Fruit fly (Drosophila melanogaster) whole organism, embryonic: ENCODE measurements around the gene Nup93-1.

Experiments
- Aef1 ChIP-seq: fragments of 200-800 bp; sonication (Bioruptor generic); IDR thresholded peaks from 3 replicates; pipeline ENCODE4 v1.3.6; 2022; ENCODE audit warnings: missing biosample characterization, missing genetic modification characterization
- Awh ChIP-seq: fragments of 200-800 bp; sonication (Bioruptor generic); IDR thresholded peaks from 2 replicates; pipeline ENCODE4, ENCODE4 v1.3.6; 2022; ENCODE audit warnings: missing biosample characterization, missing genetic modification characterization
- BEAF-32 ChIP-seq: fragments of 200-800 bp; sonication (Bioruptor generic); optimal IDR thresholded peaks from 3 replicates; lab custom pipeline; 2017; ENCODE audit warnings: missing biosample characterization, missing genetic modification characterization, mild to moderate bottlenecking, moderate library complexity, missing genetic modification reagents
- CG10209 ChIP-seq: fragments of 200-800 bp; sonication (Bioruptor generic); optimal IDR thresholded peaks from 3 replicates; lab custom pipeline; 2017; ENCODE audit warnings: missing biosample characterization, mild to moderate bottlenecking, missing genetic modification characterization, missing genetic modification reagents
- CG1024 ChIP-seq: fragments of 200-800 bp; sonication (Bioruptor generic); IDR thresholded peaks from 2 replicates; pipeline ENCODE4 v1.3.6; 2022; ENCODE audit warnings: missing biosample characterization, missing genetic modification characterization
- CG10267 ChIP-seq: fragments of 200-800 bp; sonication (Bioruptor generic); optimal IDR thresholded peaks from 2 replicates; lab custom pipeline; 2018; ENCODE audit warnings: missing biosample characterization, mild to moderate bottlenecking, missing genetic modification characterization, moderate library complexity
- CG10979 ChIP-seq: fragments of 200-800 bp; sonication (Bioruptor generic); optimal IDR thresholded peaks from 2 replicates; lab custom pipeline; 2018; ENCODE audit warnings: missing biosample characterization, mild to moderate bottlenecking, missing genetic modification characterization, moderate library complexity
- CG11504 ChIP-seq: fragments of 200-800 bp; sonication (Bioruptor generic); optimal IDR thresholded peaks from 3 replicates; lab custom pipeline; 2019; ENCODE audit warnings: missing biosample characterization, mild to moderate bottlenecking, missing genetic modification characterization, moderate library complexity
- CG12236 ChIP-seq: fragments of 200-800 bp; sonication (Bioruptor generic); optimal IDR thresholded peaks from 2 replicates; lab custom pipeline; 2016; ENCODE audit warnings: missing biosample characterization, missing genetic modification characterization
- CG13123 ChIP-seq: fragments of 200-800 bp; sonication (Bioruptor generic); optimal IDR thresholded peaks from 2 replicates; lab custom pipeline; 2016; ENCODE audit warnings: missing biosample characterization, missing genetic modification characterization
- CG15269 ChIP-seq: fragments of 200-800 bp; sonication (Bioruptor generic); optimal IDR thresholded peaks from 2 replicates; lab custom pipeline; 2018; ENCODE audit warnings: missing biosample characterization, mild to moderate bottlenecking, missing genetic modification characterization, moderate library complexity
- CG17612 ChIP-seq: fragments of 200-800 bp; sonication (Bioruptor generic); IDR thresholded peaks from 2 replicates; pipeline ENCODE4 v1.3.6; 2022; ENCODE audit warnings: missing biosample characterization, missing genetic modification characterization
- CG17912 ChIP-seq: fragments of 200-800 bp; sonication (Bioruptor generic); optimal IDR thresholded peaks from 2 replicates; lab custom pipeline; 2018; ENCODE audit warnings: missing biosample characterization, mild to moderate bottlenecking, missing genetic modification characterization
- CG2202 ChIP-seq: fragments of 200-800 bp; sonication (Bioruptor generic); optimal IDR thresholded peaks from 2 replicates; lab custom pipeline; 2018; ENCODE audit warnings: missing biosample characterization, mild to moderate bottlenecking, missing genetic modification characterization
- CG4854 ChIP-seq: fragments of 200-800 bp; sonication (Bioruptor generic); optimal IDR thresholded peaks from 2 replicates; lab custom pipeline; 2016; ENCODE audit warnings: missing biosample characterization, missing genetic modification characterization, inconsistent platforms
- CG6654 ChIP-seq: fragments of 200-800 bp; sonication (Bioruptor generic); optimal IDR thresholded peaks from 2 replicates; lab custom pipeline; 2017; ENCODE audit warnings: missing biosample characterization, mild to moderate bottlenecking, missing genetic modification characterization
- CG7839 ChIP-seq: fragments of 200-800 bp; sonication (Bioruptor generic); optimal IDR thresholded peaks from 3 replicates; lab custom pipeline; 2018; ENCODE audit warnings: missing biosample characterization, mild to moderate bottlenecking, missing genetic modification characterization, moderate library complexity
- CG8359 ChIP-seq: fragments of 200-800 bp; sonication (Bioruptor generic); optimal IDR thresholded peaks from 2 replicates; lab custom pipeline; 2017; ENCODE audit warnings: missing biosample characterization, mild to moderate bottlenecking, missing genetic modification characterization, borderline replicate concordance
- CG8765 ChIP-seq: fragments of 200-800 bp; sonication (Bioruptor generic); IDR thresholded peaks from 2 replicates; pipeline ENCODE4 v1.3.6; 2022; ENCODE audit warnings: missing biosample characterization, missing genetic modification characterization
- CG9437 ChIP-seq: fragments of 200-800 bp; sonication (Bioruptor generic); optimal IDR thresholded peaks from 2 replicates; lab custom pipeline; 2018; ENCODE audit warnings: missing biosample characterization, mild to moderate bottlenecking, missing genetic modification characterization
- CG9727 ChIP-seq: fragments of 200-800 bp; sonication (Bioruptor generic); optimal IDR thresholded peaks from 3 replicates; lab custom pipeline; 2017; ENCODE audit warnings: missing biosample characterization, mild to moderate bottlenecking, missing genetic modification characterization
- D ChIP-seq, 2 experiments: fragments of 200-800 bp in 1 of 2; fragments of >200 bp in 1 of 2; sonication (Bioruptor generic) in 1 of 2; optimal IDR thresholded peaks; 2 replicates in 1 of 2; 3 replicates in 1 of 2; lab custom pipeline; 2017; ENCODE audit warnings: mild to moderate bottlenecking in 1 of 2, missing biosample characterization in 1 of 2, missing genetic modification characterization in 1 of 2, missing genetic modification reagents in 1 of 2
- Deaf1 ChIP-seq: fragments of 200-800 bp; optimal IDR thresholded peaks from 3 replicates; lab custom pipeline; 2019; ENCODE audit warnings: missing biosample characterization, mild to moderate bottlenecking, missing genetic modification characterization, moderate library complexity
- Doc2 ChIP-seq: fragments of 200-800 bp; sonication (Bioruptor generic); IDR thresholded peaks from 2 replicates; pipeline ENCODE4 v1.3.6; 2022; ENCODE audit warnings: missing biosample characterization, missing genetic modification characterization
- Elba2 ChIP-seq: fragments of 200-800 bp; sonication (Bioruptor generic); optimal IDR thresholded peaks from 3 replicates; lab custom pipeline; 2016; ENCODE audit warnings: missing biosample characterization, missing genetic modification characterization
- Ets65A ChIP-seq: fragments of 200-800 bp; sonication (Bioruptor generic); peaks from one replicate; lab custom pipeline; 2016; ENCODE audit warnings: missing biosample characterization, missing genetic modification characterization
- Gug ChIP-seq: fragments of 200-800 bp; sonication (Bioruptor generic); IDR thresholded peaks from 4 replicates; pipeline ENCODE4 v1.3.6; 2022; ENCODE audit warnings: missing biosample characterization, missing genetic modification characterization
- Hmr ChIP-seq: fragments of 200-800 bp; sonication (Bioruptor generic); optimal IDR thresholded peaks from 3 replicates; lab custom pipeline; 2017; ENCODE audit warnings: mild to moderate bottlenecking, missing biosample characterization, missing genetic modification reagents, missing genetic modification characterization
- Jarid2 ChIP-seq: fragments of 200-800 bp; sonication (Bioruptor generic); optimal IDR thresholded peaks from 3 replicates; lab custom pipeline; 2017; ENCODE audit warnings: mild to moderate bottlenecking, missing biosample characterization, missing genetic modification reagents, missing genetic modification characterization
- MTF-1 ChIP-seq: fragments of 200-800 bp; sonication (Bioruptor generic); optimal IDR thresholded peaks from 2 replicates; lab custom pipeline; 2018; ENCODE audit warnings: missing biosample characterization, mild to moderate bottlenecking, missing genetic modification characterization, borderline replicate concordance
- NC2α ChIP-seq: fragments of 200-800 bp; sonication (Bioruptor generic); optimal IDR thresholded peaks from 2 replicates; lab custom pipeline; 2016; ENCODE audit warnings: missing biosample characterization, missing genetic modification characterization
- Sox102F ChIP-seq: fragments of 200-800 bp; sonication (Bioruptor generic); optimal IDR thresholded peaks from 2 replicates; lab custom pipeline; 2018; ENCODE audit warnings: missing biosample characterization, mild to moderate bottlenecking, missing genetic modification characterization, moderate library complexity
- Xbp1 ChIP-seq: fragments of 200-800 bp; sonication (Bioruptor generic); optimal IDR thresholded peaks from 3 replicates; lab custom pipeline; 2016; ENCODE audit warnings: missing biosample characterization, mild to moderate bottlenecking, missing genetic modification characterization
- amos ChIP-seq: fragments of 200-800 bp; sonication (Bioruptor generic); IDR thresholded peaks from 2 replicates; pipeline ENCODE4 v1.3.6; 2022; ENCODE audit warnings: missing biosample characterization, missing genetic modification characterization; ENCODE audit not compliant: partially characterized antibody
- ash1 ChIP-seq: fragments of 200-800 bp; sonication (Bioruptor generic); optimal IDR thresholded peaks from 2 replicates; lab custom pipeline; 2018; ENCODE audit warnings: missing biosample characterization, mild to moderate bottlenecking, missing genetic modification characterization
- btn ChIP-seq: fragments of 200-800 bp; sonication (Bioruptor generic); optimal IDR thresholded peaks from 2 replicates; lab custom pipeline; 2016; ENCODE audit warnings: missing biosample characterization, missing genetic modification characterization
- chm ChIP-seq: fragments of 200-800 bp; sonication (Bioruptor generic); IDR thresholded peaks from 2 replicates; pipeline ENCODE4 v1.3.6; 2022; ENCODE audit warnings: missing biosample characterization, missing genetic modification characterization
- da ChIP-seq: fragments of 200-800 bp; sonication (Bioruptor generic); optimal IDR thresholded peaks from 2 replicates; lab custom pipeline; 2016; ENCODE audit warnings: missing biosample characterization, missing genetic modification characterization
- dimm ChIP-seq: fragments of 200-800 bp; sonication (Bioruptor generic); IDR thresholded peaks from 2 replicates; pipeline ENCODE4 v1.3.6; 2022; ENCODE audit warnings: missing biosample characterization, missing genetic modification characterization
- emc ChIP-seq: fragments of 200-800 bp; sonication (Bioruptor generic); optimal IDR thresholded peaks from 2 replicates; lab custom pipeline; 2016; ENCODE audit warnings: missing biosample characterization, missing genetic modification characterization
- gcm ChIP-seq: fragments of 200-800 bp; sonication (Bioruptor generic); optimal IDR thresholded peaks from 2 replicates; lab custom pipeline; 2019; ENCODE audit warnings: missing biosample characterization, mild to moderate bottlenecking, missing genetic modification characterization, moderate library complexity
- hth ChIP-seq: fragments of >200 bp; optimal IDR thresholded peaks from 2 replicates; lab custom pipeline; 2017; ENCODE audit warnings: inconsistent platforms
- insv ChIP-seq, 2 experiments: fragments of 200-800 bp; sonication (Bioruptor generic); optimal IDR thresholded peaks; 3 replicates each; lab custom pipeline; 2016 to 2018; ENCODE audit warnings: missing biosample characterization in 2 of 2, missing genetic modification characterization in 2 of 2
- nerfin-2 ChIP-seq: fragments of 200-800 bp; sonication (Bioruptor generic); IDR thresholded peaks from 2 replicates; pipeline ENCODE4 v1.3.6; 2022; ENCODE audit warnings: missing biosample characterization, missing genetic modification characterization; ENCODE audit not compliant: partially characterized antibody
- otp ChIP-seq: fragments of 200-800 bp; sonication (Bioruptor generic); IDR thresholded peaks from 3 replicates; pipeline ENCODE4, ENCODE4 v1.3.6; 2022; ENCODE audit warnings: missing biosample characterization, missing genetic modification characterization
- p53 ChIP-seq: fragments of 200-800 bp; sonication (Bioruptor generic); optimal IDR thresholded peaks from 2 replicates; lab custom pipeline; 2016; ENCODE audit warnings: missing biosample characterization, missing genetic modification characterization
- ssp ChIP-seq: fragments of 200-800 bp; sonication (Bioruptor generic); IDR thresholded peaks from 2 replicates; pipeline ENCODE4 v1.3.6; 2022; ENCODE audit warnings: missing biosample characterization, missing genetic modification characterization
- twi ChIP-seq: fragments of 200-800 bp; optimal IDR thresholded peaks from 2 replicates; lab custom pipeline; 2019; ENCODE audit warnings: missing biosample characterization, mild to moderate bottlenecking, missing genetic modification characterization, moderate library complexity
- zfh1 ChIP-seq: fragments of 200-800 bp; sonication (Bioruptor generic); IDR thresholded peaks from 3 replicates; pipeline ENCODE4 v1.3.6; 2022; ENCODE audit warnings: missing biosample characterization, missing genetic modification characterization

The Nup93-1 gene

DNA sequence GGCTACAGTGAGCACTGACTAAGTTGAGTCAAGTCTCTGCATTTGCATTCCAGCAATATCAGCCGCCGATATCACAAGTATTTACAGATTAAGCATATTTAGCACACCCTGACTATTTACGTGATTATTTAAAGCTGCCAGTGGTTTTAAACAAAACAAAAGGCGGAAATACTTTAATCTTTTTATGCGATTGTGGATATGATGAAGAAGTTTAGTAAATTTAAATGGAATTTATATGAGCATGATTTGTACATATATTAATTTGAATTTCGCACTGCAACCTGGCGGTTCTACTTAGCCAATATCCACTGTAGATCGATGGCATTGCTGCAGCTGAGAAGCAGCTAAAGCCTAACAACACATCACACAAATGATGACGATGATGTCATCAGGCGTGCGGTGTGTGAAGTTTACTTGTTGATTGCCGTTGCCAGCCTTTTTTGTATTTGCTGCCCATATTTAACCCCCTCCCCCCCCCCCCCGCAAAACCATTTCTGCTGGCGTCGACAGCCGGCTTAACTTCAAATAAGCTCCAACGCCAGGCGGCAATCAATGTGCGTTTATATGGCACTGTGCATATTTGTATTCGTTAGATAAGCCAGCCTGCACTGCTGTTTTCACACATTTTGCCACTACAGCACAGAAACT is 7.0 kb upstream of the Nup93-1 start (continued):
- no peak; the same call in 2 of the 3 replicates for TF ChIP-seq Aef1 (GFP tag; lab: Robert Waterston, UW)
- TF ChIP-seq NC2α (GFP tag; lab: Kevin White, UChicago): no peak
- no peak for TF ChIP-seq btn (GFP tag; lab: Kevin White, UChicago)
- no peak for TF ChIP-seq Awh (GFP tag; lab: Robert Waterston, UW)
- no peak for TF ChIP-seq amos
- TF ChIP-seq Ets65A: peak; percentile 97
- peak; percentile 60 for TF ChIP-seq CG9727
- TF ChIP-seq Elba2 (GFP tag; lab: Kevin White, UChicago): no peak
- peak; percentile 32 for TF ChIP-seq CG6654 (GFP tag; lab: Kevin White, UChicago)
- peak; percentile 59 for TF ChIP-seq CG10979
- TF ChIP-seq CG1024: no peak
- TF ChIP-seq MTF-1 (GFP tag; lab: Kevin White, UChicago): no peak
- peak; percentile 73 for TF ChIP-seq CG15269
- TF ChIP-seq insv (GFP tag; optimal IDR thresholded peaks at IDR 0.05; lab: Kevin White, UChicago): no peak
- TF ChIP-seq hth (lab: Kevin White, UChicago): no peak
- TF ChIP-seq CG11504 (tag; lab: Kevin White, UChicago): peak; percentile 85
- peak; percentile 25 for TF ChIP-seq CG12236 (GFP tag; lab: Kevin White, UChicago)
- no peak for TF ChIP-seq zfh1 (GFP tag; lab: Robert Waterston, UW)
- peak; percentile 49 for TF ChIP-seq CG9437 (GFP tag; lab: Kevin White, UChicago)
- no peak for TF ChIP-seq CG4854 (GFP tag; lab: Kevin White, UChicago)
- peak; percentile 56 for TF ChIP-seq Hmr
- TF ChIP-seq CG8765: no peak
- TF ChIP-seq dimm (GFP tag; lab: Robert Waterston, UW): no peak
- 0 out of 4 replicates have a peak, but pooled peaks have one; percentile 43 for TF ChIP-seq Gug (GFP tag; lab: Robert Waterston, UW)
- no peak for TF ChIP-seq p53 (GFP tag; lab: Kevin White, UChicago)
- TF ChIP-seq Doc2 (GFP tag; lab: Robert Waterston, UW): no peak
- TF ChIP-seq Sox102F (GFP tag; lab: Kevin White, UChicago): peak; percentile 61
- no peak for TF ChIP-seq ash1 (GFP tag; lab: Kevin White, UChicago)
- peak; percentile 58 for TF ChIP-seq Xbp1 (GFP tag; lab: Kevin White, UChicago)
- no peak for TF ChIP-seq CG2202
- no peak for TF ChIP-seq CG13123
- 0 out of 3 replicates have a peak, but pooled peaks have one; percentile 8 for TF ChIP-seq otp (GFP tag; lab: Robert Waterston, UW)
- TF ChIP-seq Deaf1 (tag; lab: Kevin White, UChicago): peak; percentile 5
- peak; percentile 36 for TF ChIP-seq gcm (GFP tag; lab: Kevin White, UChicago)
- TF ChIP-seq BEAF-32 (GFP tag; lab: Kevin White, UChicago): no peak
- TF ChIP-seq emc: peak; percentile 17
- TF ChIP-seq ssp (GFP tag; lab: Robert Waterston, UW): no peak
- peak; percentile 60 for TF ChIP-seq CG10209 (GFP tag; lab: Kevin White, UChicago)
- no peak for TF ChIP-seq CG17612
- peak; percentile 7 for TF ChIP-seq CG8359 (GFP tag; lab: Kevin White, UChicago)
- peak; percentile 80 for TF ChIP-seq CG7839 (tag; lab: Kevin White, UChicago)
- TF ChIP-seq chm: no peak
- TF ChIP-seq Jarid2 (GFP tag; lab: Kevin White, UChicago): no peak
- TF ChIP-seq nerfin-2 (GFP tag; lab: Robert Waterston, UW): no peak
- no peak for TF ChIP-seq da (GFP tag; lab: Kevin White, UChicago)
- TF ChIP-seq twi (tag; lab: Kevin White, UChicago): peak; percentile 29
- peak; percentile 43 for TF ChIP-seq CG10267 (tag; lab: Kevin White, UChicago)
- TF ChIP-seq CG17912 (GFP tag; lab: Kevin White, UChicago): no peak
- no peak for TF ChIP-seq D (optimal IDR thresholded peaks at IDR 0.05; lab: Kevin White, UChicago)
- TF ChIP-seq D (GFP tag; optimal IDR thresholded peaks at IDR 0.05; lab: Kevin White, UChicago): peak; percentile 61
